Fruit fly (Drosophila melanogaster) whole organism, embryonic: Measurements from ENCODE around the gene CG32832.

ENCODE experiments used
- CG7786 ChIP-seq: fragments of 200-800 bp; sonication (Bioruptor generic); optimal IDR thresholded peaks from 2 replicates; lab custom pipeline; 2016; ENCODE audit warnings: missing biosample characterization, missing genetic modification characterization
- Ssrp ChIP-seq: fragments of 200-800 bp; sonication (Bioruptor generic); optimal IDR thresholded peaks from 2 replicates; lab custom pipeline; 2018; ENCODE audit warnings: missing biosample characterization, mild to moderate bottlenecking, missing genetic modification characterization, moderate library complexity
- ems ChIP-seq: fragments of 200-800 bp; sonication (Bioruptor generic); optimal IDR thresholded peaks from 3 replicates; lab custom pipeline; 2016; ENCODE audit warnings: missing biosample characterization, missing genetic modification characterization
- wor ChIP-seq: fragments of 200-800 bp; sonication (Bioruptor generic); IDR thresholded peaks from 2 replicates; pipeline ENCODE4 v1.3.6; 2022; ENCODE audit warnings: missing biosample characterization, missing genetic modification characterization

- TF ChIP-seq Ssrp (no peak), ems (GFP tag; lab: Kevin White, UChicago) (no peak), CG7786 (no peak), wor (GFP tag; lab: Robert Waterston, UW) (no peak)
Observed at dm6 chr2L:16880930-16881329, 1.8 kb upstream of the CG32832 start.
